Fruit fly (Drosophila melanogaster) whole organism, embryonic: ENCODE data around the gene CG31743.

ENCODE experiments used
- Asciz ChIP-seq: fragments of 200-800 bp; sonication (Bioruptor generic); optimal IDR thresholded peaks from 2 replicates; lab custom pipeline; 2017; ENCODE audit warnings: missing biosample characterization, mild to moderate bottlenecking, missing genetic modification characterization, missing genetic modification reagents
- BEAF-32 ChIP-seq: fragments of 200-800 bp; sonication (Bioruptor generic); optimal IDR thresholded peaks from 3 replicates; lab custom pipeline; 2017; ENCODE audit warnings: missing biosample characterization, missing genetic modification characterization, mild to moderate bottlenecking, moderate library complexity, missing genetic modification reagents
- Bgb ChIP-seq: fragments of 200-800 bp; sonication (Bioruptor generic); IDR thresholded peaks from 2 replicates; pipeline ENCODE4 v1.3.6; 2022; ENCODE audit warnings: missing biosample characterization, missing genetic modification characterization; ENCODE audit not compliant: partially characterized antibody
- CG10462 ChIP-seq: fragments of 200-800 bp; sonication (Bioruptor generic); optimal IDR thresholded peaks from 2 replicates; lab custom pipeline; 2016; ENCODE audit warnings: missing biosample characterization, missing genetic modification characterization
- CG10959 ChIP-seq: fragments of 200-800 bp; sonication (Bioruptor generic); IDR thresholded peaks from 2 replicates; pipeline ENCODE4 v1.3.6; 2022; ENCODE audit warnings: missing biosample characterization, missing genetic modification characterization
- CG1233 ChIP-seq: fragments of 200-800 bp; sonication (Bioruptor generic); optimal IDR thresholded peaks from 4 replicates; lab custom pipeline; 2018; ENCODE audit warnings: missing biosample characterization, mild to moderate bottlenecking, missing genetic modification characterization
- CG15514 ChIP-seq: fragments of 200-800 bp; sonication (Bioruptor generic); optimal IDR thresholded peaks from 3 replicates; lab custom pipeline; 2017; ENCODE audit warnings: missing biosample characterization, missing genetic modification characterization, mild to moderate bottlenecking, moderate library complexity, missing genetic modification reagents
- CG2678 ChIP-seq: fragments of 200-800 bp; sonication (Bioruptor generic); optimal IDR thresholded peaks from 3 replicates; lab custom pipeline; 2019; ENCODE audit warnings: missing biosample characterization, mild to moderate bottlenecking, missing genetic modification characterization, moderate library complexity
- CG3838 ChIP-seq: fragments of 200-800 bp; sonication (Bioruptor generic); optimal IDR thresholded peaks from 3 replicates; lab custom pipeline; 2016; ENCODE audit warnings: missing biosample characterization, missing genetic modification characterization
- CG3995 ChIP-seq: fragments of 200-800 bp; sonication (Bioruptor generic); optimal IDR thresholded peaks from 3 replicates; lab custom pipeline; 2016; ENCODE audit warnings: missing biosample characterization, missing genetic modification characterization
- CG43689 ChIP-seq: fragments of 200-800 bp; sonication (Bioruptor generic); IDR thresholded peaks from 2 replicates; pipeline ENCODE4 v1.3.6; 2022; ENCODE audit warnings: missing biosample characterization, missing genetic modification characterization
- CG5180 ChIP-seq: fragments of 200-800 bp; sonication (Bioruptor generic); optimal IDR thresholded peaks from 3 replicates; lab custom pipeline; 2017; ENCODE audit warnings: missing biosample characterization, missing genetic modification characterization, mild to moderate bottlenecking, moderate library complexity, missing genetic modification reagents
- CG6765 ChIP-seq: fragments of 200-800 bp; sonication (Bioruptor generic); optimal IDR thresholded peaks from 3 replicates; lab custom pipeline; 2017; ENCODE audit warnings: missing biosample characterization, mild to moderate bottlenecking, missing genetic modification characterization
- CG6813 ChIP-seq: fragments of 200-800 bp; sonication (Bioruptor generic); optimal IDR thresholded peaks from 2 replicates; lab custom pipeline; 2017; ENCODE audit warnings: missing biosample characterization, missing genetic modification characterization, mild to moderate bottlenecking, moderate library complexity, missing genetic modification reagents
- CG7556 ChIP-seq: fragments of 200-800 bp; sonication (Bioruptor generic); optimal IDR thresholded peaks from 2 replicates; lab custom pipeline; 2017; ENCODE audit warnings: missing biosample characterization, mild to moderate bottlenecking, missing genetic modification characterization
- Dip2 ChIP-seq: fragments of 200-800 bp; sonication (Bioruptor generic); IDR thresholded peaks from 2 replicates; pipeline ENCODE4 v1.3.6; 2022; ENCODE audit warnings: missing biosample characterization, missing genetic modification characterization
- Drgx ChIP-seq: fragments of 200-800 bp; sonication (Bioruptor generic); IDR thresholded peaks from 2 replicates; pipeline ENCODE4 v1.3.6; 2022; ENCODE audit warnings: missing biosample characterization, missing genetic modification characterization
- Ets65A ChIP-seq: fragments of 200-800 bp; sonication (Bioruptor generic); peaks from one replicate; lab custom pipeline; 2016; ENCODE audit warnings: missing biosample characterization, missing genetic modification characterization
- Fer3 ChIP-seq: fragments of 200-800 bp; sonication (Bioruptor generic); optimal IDR thresholded peaks from 2 replicates; lab custom pipeline; 2018; ENCODE audit warnings: missing biosample characterization, mild to moderate bottlenecking, missing genetic modification characterization, moderate library complexity
- H15 ChIP-seq: fragments of 200-800 bp; sonication (Bioruptor generic); IDR thresholded peaks from 3 replicates; pipeline ENCODE4 v1.3.6; 2022; ENCODE audit warnings: missing biosample characterization, missing genetic modification characterization
- Hey ChIP-seq: fragments of 200-800 bp; sonication (Bioruptor generic); optimal IDR thresholded peaks from 3 replicates; lab custom pipeline; 2018; ENCODE audit warnings: missing biosample characterization, mild to moderate bottlenecking, missing genetic modification characterization
- HmgD ChIP-seq: fragments of 200-800 bp; sonication (Bioruptor generic); optimal IDR thresholded peaks from 3 replicates; lab custom pipeline; 2016; ENCODE audit warnings: missing biosample characterization, missing genetic modification characterization
- Hr3 ChIP-seq: fragments of 200-800 bp; sonication (Bioruptor generic); optimal IDR thresholded peaks from 3 replicates; lab custom pipeline; 2016; ENCODE audit warnings: missing biosample characterization, missing genetic modification characterization
- Mrtf ChIP-seq: fragments of 200-800 bp; sonication (Bioruptor generic); IDR thresholded peaks from 3 replicates; pipeline ENCODE4 v1.3.6; 2022; ENCODE audit warnings: missing biosample characterization, missing genetic modification characterization
- NC2β ChIP-seq: fragments of 200-800 bp; sonication (Bioruptor generic); optimal IDR thresholded peaks from 2 replicates; lab custom pipeline; 2016; ENCODE audit warnings: missing biosample characterization, missing genetic modification characterization
- PHDP ChIP-seq: fragments of 200-800 bp; sonication (Bioruptor generic); optimal IDR thresholded peaks from 3 replicates; lab custom pipeline; 2018; ENCODE audit warnings: missing biosample characterization, mild to moderate bottlenecking, missing genetic modification characterization, moderate library complexity
- Rfx ChIP-seq: fragments of 200-800 bp; sonication (Bioruptor generic); IDR thresholded peaks from 2 replicates; pipeline ENCODE4 v1.3.6; 2022; ENCODE audit warnings: missing biosample characterization, missing genetic modification characterization
- TFAM ChIP-seq: fragments of 200-800 bp; sonication (Bioruptor generic); optimal IDR thresholded peaks from 2 replicates; lab custom pipeline; 2017; ENCODE audit warnings: missing biosample characterization, missing genetic modification characterization, inconsistent platforms
- ase ChIP-seq: fragments of 200-800 bp; sonication (Bioruptor generic); IDR thresholded peaks from 3 replicates; pipeline ENCODE4 v1.3.6; 2022; ENCODE audit warnings: missing biosample characterization, missing genetic modification characterization
- bsh ChIP-seq, 2 experiments: fragments of 200-800 bp; sonication (Bioruptor generic); optimal IDR thresholded peaks; 2 replicates each; lab custom pipeline; 2017 to 2018; ENCODE audit warnings: mild to moderate bottlenecking in 2 of 2, missing biosample characterization in 2 of 2, missing genetic modification characterization in 2 of 2, moderate library complexity in 1 of 2
- chinmo ChIP-seq: fragments of 200-800 bp; sonication (Bioruptor generic); IDR thresholded peaks from 4 replicates; pipeline ENCODE4 v1.3.6; 2022; ENCODE audit warnings: missing biosample characterization, missing genetic modification characterization; ENCODE audit not compliant: partially characterized antibody
- disco-r ChIP-seq: fragments of 200-800 bp; sonication (Bioruptor generic); optimal IDR thresholded peaks from 2 replicates; lab custom pipeline; 2016; ENCODE audit warnings: missing biosample characterization, missing genetic modification characterization
- emc ChIP-seq: fragments of 200-800 bp; sonication (Bioruptor generic); optimal IDR thresholded peaks from 2 replicates; lab custom pipeline; 2016; ENCODE audit warnings: missing biosample characterization, missing genetic modification characterization
- fru ChIP-seq: fragments of >200 bp; optimal IDR thresholded peaks from 2 replicates; lab custom pipeline; 2017
- h ChIP-seq: fragments of >200 bp; optimal IDR thresholded peaks from 2 replicates; lab custom pipeline; 2017
- hkb ChIP-seq, 2 experiments: fragments of 200-800 bp in 1 of 2; fragments of >200 bp in 1 of 2; sonication (Bioruptor generic) in 1 of 2; IDR thresholded peaks in 1 of 2; optimal IDR thresholded peaks in 1 of 2; 2 replicates each; pipeline versions ENCODE4 v1.3.6 to Lab custom; 2017 to 2022; ENCODE audit warnings: missing biosample characterization in 1 of 2, missing genetic modification characterization in 1 of 2
- inv ChIP-seq: fragments of 200-800 bp; sonication (Bioruptor generic); IDR thresholded peaks from 2 replicates; pipeline ENCODE4 v1.3.6; 2022; ENCODE audit warnings: missing biosample characterization, missing genetic modification characterization; ENCODE audit not compliant: partially characterized antibody
- kni ChIP-seq: fragments of 200-800 bp; sonication (Bioruptor generic); optimal IDR thresholded peaks from 3 replicates; lab custom pipeline; 2017; ENCODE audit warnings: mild to moderate bottlenecking, missing biosample characterization, missing genetic modification reagents, missing genetic modification characterization
- knrl ChIP-seq: fragments of 200-800 bp; sonication (Bioruptor generic); IDR thresholded peaks from 3 replicates; pipeline ENCODE4 v1.3.6; 2022; ENCODE audit warnings: missing biosample characterization, missing genetic modification characterization; ENCODE audit not compliant: partially characterized antibody
- maf-S ChIP-seq: fragments of 200-800 bp; sonication (Bioruptor generic); optimal IDR thresholded peaks from 2 replicates; lab custom pipeline; 2016; ENCODE audit warnings: missing biosample characterization, missing genetic modification characterization
- mirr ChIP-seq: fragments of 200-800 bp; sonication (Bioruptor generic); optimal IDR thresholded peaks from 3 replicates; lab custom pipeline; 2018; ENCODE audit warnings: missing biosample characterization, mild to moderate bottlenecking, missing genetic modification characterization
- nau ChIP-seq: fragments of 200-800 bp; sonication (Bioruptor generic); optimal IDR thresholded peaks from 3 replicates; lab custom pipeline; 2017; ENCODE audit warnings: missing biosample characterization, mild to moderate bottlenecking, missing genetic modification characterization, missing genetic modification reagents
- otp ChIP-seq: fragments of 200-800 bp; sonication (Bioruptor generic); IDR thresholded peaks from 3 replicates; pipeline ENCODE4, ENCODE4 v1.3.6; 2022; ENCODE audit warnings: missing biosample characterization, missing genetic modification characterization
- salm ChIP-seq: fragments of 200-800 bp; sonication (Bioruptor generic); optimal IDR thresholded peaks from 2 replicates; lab custom pipeline; 2018; ENCODE audit warnings: missing biosample characterization, mild to moderate bottlenecking, missing genetic modification characterization
- sc ChIP-seq, 3 experiments: fragments of >200 bp in 2 of 3; fragments of 200-800 bp in 1 of 3; sonication (Bioruptor generic) in 1 of 3; optimal IDR thresholded peaks; 2 replicates in 2 of 3; 3 replicates in 1 of 3; lab custom pipeline; 2017; ENCODE audit warnings: mild to moderate bottlenecking in 1 of 3, missing biosample characterization in 1 of 3, missing genetic modification characterization in 1 of 3, missing genetic modification reagents in 1 of 3
- sd ChIP-seq: fragments of 200-800 bp; sonication (Bioruptor generic); optimal IDR thresholded peaks from 3 replicates; lab custom pipeline; 2018; ENCODE audit warnings: missing biosample characterization, mild to moderate bottlenecking, missing genetic modification characterization, moderate library complexity
- vvl ChIP-seq: fragments of 200-800 bp; sonication (Bioruptor generic); IDR thresholded peaks from 2 replicates; pipeline ENCODE4 v1.3.6; 2022; ENCODE audit warnings: missing biosample characterization, missing genetic modification characterization

CG31743 gene

DNA sequence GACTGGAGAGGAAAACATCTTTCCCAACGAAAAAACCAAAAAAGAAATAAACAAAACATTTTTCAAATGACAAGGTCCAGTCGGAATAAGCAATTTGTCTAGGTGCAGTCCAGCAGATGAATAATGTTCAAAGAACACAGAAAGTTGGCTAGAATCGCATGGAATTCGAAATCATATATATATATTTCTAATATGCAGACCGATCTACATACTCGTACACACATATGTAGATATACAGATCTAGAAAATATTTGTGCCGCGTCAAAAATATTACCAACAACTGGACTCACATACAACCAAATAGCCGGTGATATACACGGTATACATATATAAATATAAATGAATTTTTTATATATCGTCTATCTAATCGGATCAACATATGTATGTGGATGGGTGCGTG is 39.7 kb upstream of the CG31743 start:
- TF ChIP-seq chinmo (GFP tag; lab: Robert Waterston, UW) (0 out of 4 replicates have a peak, but pooled peaks have one; percentile 44), sd (tag; lab: Kevin White, UChicago) (peak; percentile 92), HmgD (no peak), nau (GFP tag; lab: Kevin White, UChicago) (peak; percentile 7), CG2678 (tag; lab: Kevin White, UChicago) (no peak), Mrtf (GFP tag; lab: Robert Waterston, UW) (no peak), CG43689 (no peak), maf-S (no peak), CG6813 (GFP tag; lab: Kevin White, UChicago) (no peak), emc (no peak), CG7556 (GFP tag; lab: Kevin White, UChicago) (no peak), disco-r (no peak), NC2β (no peak), mirr (GFP tag; lab: Kevin White, UChicago) (no peak), Rfx (GFP tag; lab: Robert Waterston, UW) (no peak), CG6765 (GFP tag; lab: Kevin White, UChicago) (no peak)

DNA sequence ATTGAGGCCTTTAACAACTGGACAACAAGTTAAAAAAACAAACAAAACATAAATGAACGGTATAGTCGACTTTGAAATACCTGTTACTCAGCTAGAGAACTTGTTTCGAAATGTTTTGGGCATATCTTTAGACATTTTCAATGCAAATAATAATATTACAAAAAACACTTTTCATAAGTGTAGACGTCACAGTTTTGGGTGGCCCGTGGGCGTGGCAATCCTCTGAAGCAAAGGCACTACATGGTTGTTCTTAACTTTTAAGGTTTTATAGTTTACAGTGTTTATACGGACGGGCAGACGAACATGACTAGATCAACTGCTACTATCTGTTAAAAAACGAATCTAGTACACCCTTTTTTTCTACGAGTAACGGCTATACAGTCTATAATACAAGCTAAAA is 36.8 kb upstream of the CG31743 start:
- no peak for TF ChIP-seq vvl (GFP tag; lab: Robert Waterston, UW)
- TF ChIP-seq, all 482 proteins: peak for 0

DNA sequence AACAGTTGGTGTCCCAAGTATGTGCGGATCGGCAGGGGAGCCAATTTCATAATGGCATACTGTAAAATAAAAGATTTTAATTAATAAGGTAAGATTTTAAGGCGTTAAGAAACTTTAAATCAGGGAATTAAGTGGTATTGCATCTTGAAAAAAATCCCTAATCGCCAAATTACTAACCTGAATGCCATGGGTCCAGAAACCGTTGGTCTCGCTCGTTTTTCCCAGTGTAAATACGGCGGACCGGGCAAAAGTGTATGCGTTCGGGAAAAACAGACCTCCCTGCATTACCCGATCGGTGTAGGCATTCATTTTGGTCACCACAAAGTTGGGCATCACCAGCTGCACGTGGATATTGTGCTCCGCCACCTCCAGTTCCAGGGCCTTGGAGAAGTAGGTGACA is 36.0 kb upstream of the CG31743 start:
- no peak for TF ChIP-seq CG10462
- TF ChIP-seq CG3838: no peak
- 0 out of 2 replicates have a peak, but pooled peaks have one; percentile 51 for TF ChIP-seq Drgx
- no peak for TF ChIP-seq BEAF-32 (GFP tag; lab: Kevin White, UChicago)
- peak; percentile 80 for TF ChIP-seq Ets65A
- TF ChIP-seq emc: no peak

DNA sequence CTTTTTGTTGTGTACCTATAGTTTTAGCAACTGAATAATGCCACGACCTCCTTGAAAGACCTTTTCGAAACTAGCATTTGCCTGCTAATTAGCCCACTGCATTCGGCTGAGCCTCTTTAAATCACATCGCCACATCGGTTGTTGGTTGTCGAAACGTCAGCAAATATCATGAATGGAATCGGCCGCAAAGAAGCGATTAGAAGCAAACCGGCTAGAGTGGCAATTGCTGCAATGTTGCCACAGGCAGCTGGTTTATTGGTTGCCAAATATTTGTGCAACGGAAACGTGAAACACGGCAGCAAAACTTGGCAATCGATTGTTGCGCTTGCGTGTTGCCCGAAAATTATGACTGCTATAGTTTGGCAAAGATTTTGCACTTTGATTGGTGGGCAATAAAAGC is 34.1 kb upstream of the CG31743 start:
- no peak for TF ChIP-seq Rfx (GFP tag; lab: Robert Waterston, UW)
- TF ChIP-seq Hey (tag; lab: Kevin White, UChicago): no peak
- TF ChIP-seq Hr3 (GFP tag; lab: Kevin White, UChicago): no peak
- no peak for TF ChIP-seq salm
- TF ChIP-seq CG1233 (GFP tag; lab: Kevin White, UChicago): no peak
- no peak for TF ChIP-seq CG10959 (GFP tag; lab: Robert Waterston, UW)
- peak; percentile 10 for TF ChIP-seq CG5180 (GFP tag; lab: Kevin White, UChicago)
- no peak for TF ChIP-seq ase (GFP tag; lab: Robert Waterston, UW)
- TF ChIP-seq hkb (optimal IDR thresholded peaks at IDR 0.05; lab: Kevin White, UChicago): no peak
- no peak for TF ChIP-seq hkb (GFP tag; IDR thresholded peaks at IDR 0.05; lab: Robert Waterston, UW)
- no peak for TF ChIP-seq TFAM
- TF ChIP-seq otp (GFP tag; lab: Robert Waterston, UW): no peak
- TF ChIP-seq Dip2 (GFP tag; lab: Robert Waterston, UW): no peak
- no peak for TF ChIP-seq kni (GFP tag; lab: Kevin White, UChicago)
- no peak for TF ChIP-seq bsh (GFP tag; optimal IDR thresholded peaks at IDR 0.05; lab: Kevin White, UChicago)
- no peak for TF ChIP-seq Fer3 (tag; lab: Kevin White, UChicago)
- no peak for TF ChIP-seq sc (optimal IDR thresholded peaks at IDR 0.05; lab: Kevin White, UChicago)
- TF ChIP-seq sc (GFP tag; optimal IDR thresholded peaks at IDR 0.05; lab: Kevin White, UChicago): no peak
- TF ChIP-seq CG15514 (GFP tag; lab: Kevin White, UChicago): no peak
- no peak for TF ChIP-seq fru (lab: Kevin White, UChicago)
- TF ChIP-seq CG3995 (GFP tag; lab: Kevin White, UChicago): no peak
- no peak for TF ChIP-seq PHDP (tag; lab: Kevin White, UChicago)
- TF ChIP-seq h (lab: Kevin White, UChicago): no peak
- TF ChIP-seq H15 (GFP tag; lab: Robert Waterston, UW): no peak
- TF ChIP-seq Bgb (GFP tag; lab: Robert Waterston, UW): no peak
- no peak for TF ChIP-seq inv
- no peak for TF ChIP-seq CG3838
- peak; percentile 27 for TF ChIP-seq Asciz (GFP tag; lab: Kevin White, UChicago)
- no peak for TF ChIP-seq knrl (GFP tag; lab: Robert Waterston, UW)
